Fruit fly (Drosophila melanogaster) Kc167 (cell line): ENCODE measurements around the gene CG42521.

ENCODE experiments used
- Myc ChIP-seq: fragments of >200 bp; optimal IDR thresholded peaks from 2 replicates; lab custom pipeline; 2017; ENCODE audit warnings: missing external identifiers
- Sin3A ChIP-seq: fragments of >200 bp; optimal IDR thresholded peaks from 2 replicates; lab custom pipeline; 2018; ENCODE audit warnings: missing external identifiers
- h ChIP-seq: fragments of >200 bp; optimal IDR thresholded peaks from 3 replicates; lab custom pipeline; 2018; ENCODE audit warnings: missing external identifiers
- insv ChIP-seq: fragments of >200 bp; optimal IDR thresholded peaks from 3 replicates; lab custom pipeline; 2018; ENCODE audit warnings: missing external identifiers
- psq ChIP-seq: fragments of >200 bp; optimal IDR thresholded peaks from 2 replicates; lab custom pipeline; 2017; ENCODE audit warnings: missing external identifiers
- ttk ChIP-seq: sonication (Bioruptor generic); optimal IDR thresholded peaks from 2 replicates; lab custom pipeline; 2017; ENCODE audit warnings: missing external identifiers

The CG42521 gene

DNA sequence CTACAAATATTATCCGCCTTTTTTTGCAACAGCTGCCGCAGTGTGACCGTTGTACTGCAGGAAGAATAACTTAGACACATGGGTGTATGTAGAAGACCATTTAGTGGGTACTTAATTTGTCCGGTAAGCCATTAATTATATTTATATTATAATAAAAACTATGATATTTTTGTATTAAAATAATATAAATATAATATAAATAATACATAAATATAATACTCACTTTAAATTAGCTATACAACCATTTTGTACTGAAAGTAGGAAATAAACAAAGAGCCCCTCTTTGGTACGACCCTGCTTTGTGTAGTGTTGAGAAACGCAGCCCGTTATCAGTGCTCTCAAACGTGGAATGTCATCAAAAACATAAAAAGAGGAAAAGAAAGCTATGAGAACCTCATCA lies 14.4 kb upstream of the CG42521 start, which contains the start of gene Cnep1r2:
Cnep1r2 (plus strand) TSS at position 328 of the 400 bp plus-strand sequence.
- TF ChIP-seq Myc (no peak), psq (no peak), ttk (lab: Kevin White, UChicago) (no peak), Sin3A (lab: Kevin White, UChicago) (no peak), h (no peak), insv (lab: Kevin White, UChicago) (no peak)

dm6 chr3L:10630885-10631359 lies 7.5 kb upstream of the CG42521 start, which contains the start of the genes CG42535, CG34001 and hay:
CG42535 (minus strand) TSS chr3L:10630935.
CG34001 (plus strand) TSS chr3L:10631079.
hay (plus strand) TSS chr3L:10631079.
- no peak for TF ChIP-seq Myc
- TF ChIP-seq psq, result no peak
- TF ChIP-seq Sin3A (lab: Kevin White, UChicago), result no peak
- no peak for TF ChIP-seq insv (lab: Kevin White, UChicago)
- TF ChIP-seq h, result no peak
- TF ChIP-seq ttk (lab: Kevin White, UChicago), result no peak

dm6 chr3L:10629969-10630368 lies 6.6 kb upstream of the CG42521 start, which contains the start of gene CG42536:
CG42536 (minus strand) TSS chr3L:10630069.
- TF ChIP-seq insv (lab: Kevin White, UChicago) (no peak), Sin3A (lab: Kevin White, UChicago) (no peak), Myc (no peak), h (no peak), psq (no peak), ttk (lab: Kevin White, UChicago) (no peak)

DNA sequence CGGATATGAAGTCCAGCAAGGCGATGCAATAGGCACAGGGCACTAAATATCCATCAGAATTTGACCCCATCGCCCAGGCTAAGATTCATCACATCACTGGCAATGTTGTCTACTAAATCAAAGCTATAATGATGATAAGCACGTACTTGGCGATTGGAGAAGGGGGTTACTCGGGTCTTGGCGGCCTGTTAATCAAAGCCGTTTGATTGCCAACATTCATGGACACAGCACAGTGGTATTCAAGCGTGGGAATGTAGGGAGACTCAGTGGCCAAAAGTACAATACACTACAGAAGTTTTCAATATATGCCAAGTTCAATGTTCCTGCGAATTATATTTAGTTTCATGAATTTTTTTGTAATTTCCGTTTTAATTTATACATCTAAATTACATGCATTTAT lies 5.0 kb upstream of the CG42521 start, which contains the start of gene CG14151:
CG14151 (minus strand) TSS at position 101 of the 400 bp plus-strand sequence.
- no peak for TF ChIP-seq ttk (lab: Kevin White, UChicago)
- no peak for TF ChIP-seq psq
- TF ChIP-seq insv (lab: Kevin White, UChicago), result no peak
- no peak for TF ChIP-seq Sin3A (lab: Kevin White, UChicago)
- TF ChIP-seq Myc, result no peak
- no peak for TF ChIP-seq h

DNA sequence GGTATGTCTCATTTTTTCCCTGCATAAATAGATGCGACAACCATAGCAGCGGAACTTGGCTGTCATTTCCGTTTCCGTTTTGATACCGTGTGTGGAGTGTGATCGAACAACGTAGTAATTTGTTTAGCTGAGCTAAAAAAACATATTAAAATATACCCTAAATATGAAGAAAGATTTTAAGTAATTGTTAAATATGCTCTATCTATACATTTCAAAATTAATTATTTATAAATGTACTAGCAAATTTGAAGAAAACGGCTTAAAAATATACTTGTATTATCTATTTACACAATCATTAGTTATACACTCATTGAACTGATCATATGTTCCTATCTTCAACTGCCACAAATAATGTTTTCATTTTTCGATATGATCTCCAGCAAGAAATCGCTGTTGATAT lies 2.8 kb upstream of the CG42521 start, which contains the start of gene CG34238:
CG34238 (plus strand) TSS at position 301 of the 400 bp plus-strand sequence.
- TF ChIP-seq insv (lab: Kevin White, UChicago) (no peak), Sin3A (lab: Kevin White, UChicago) (no peak), ttk (lab: Kevin White, UChicago) (no peak), psq (no peak), Myc (no peak), h (no peak)

DNA sequence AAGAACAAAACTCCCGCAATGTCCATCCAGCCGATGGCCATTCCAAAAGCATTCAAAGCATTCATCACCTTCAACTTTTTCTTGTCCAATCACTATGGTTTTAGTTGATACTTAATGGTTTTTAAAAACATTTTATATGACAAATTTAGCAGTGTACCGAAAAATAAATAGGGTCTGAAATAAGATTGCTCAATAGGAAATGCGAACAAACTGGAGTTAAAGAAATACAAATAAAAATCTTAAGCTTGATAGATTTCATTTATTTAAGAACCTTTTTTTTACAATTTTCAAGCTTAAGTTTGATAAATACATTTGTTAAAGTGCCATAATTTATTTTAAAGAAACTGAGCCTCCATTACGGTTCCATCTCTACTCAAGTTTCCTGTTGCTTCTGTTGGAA lies 2.1 kb upstream of the CG42521 start, which contains the start of gene CG43127:
CG43127 (minus strand) TSS at position 101 of the 400 bp plus-strand sequence.
- no peak for TF ChIP-seq psq
- TF ChIP-seq h, result no peak
- no peak for TF ChIP-seq Myc
- no peak for TF ChIP-seq insv (lab: Kevin White, UChicago)
- no peak for TF ChIP-seq ttk (lab: Kevin White, UChicago)

- no peak for TF ChIP-seq Sin3A (lab: Kevin White, UChicago)
- TF ChIP-seq Myc, result no peak
- TF ChIP-seq insv (lab: Kevin White, UChicago), result no peak
- TF ChIP-seq psq, result no peak
- TF ChIP-seq h, result no peak
- no peak for TF ChIP-seq ttk (lab: Kevin White, UChicago)
Measured at dm6 chr3L:10599512-10599911, 23.9 kb downstream of the CG42521 start.

- no peak for TF ChIP-seq psq
- TF ChIP-seq Myc, result no peak
- no peak for TF ChIP-seq insv (lab: Kevin White, UChicago)
- no peak for TF ChIP-seq h
- no peak for TF ChIP-seq Sin3A (lab: Kevin White, UChicago)
- TF ChIP-seq ttk (lab: Kevin White, UChicago), result no peak
Measured at dm6 chr3L:10584965-10585364, 38.4 kb downstream of the CG42521 start.

- TF ChIP-seq insv (lab: Kevin White, UChicago) (no peak), Sin3A (lab: Kevin White, UChicago) (no peak), h (no peak), ttk (lab: Kevin White, UChicago) (no peak), Myc (no peak), psq (no peak)
Measured at dm6 chr3L:10581688-10582288, 41.6 kb downstream of the CG42521 start.
